Worm (Caenorhabditis elegans) whole organism, mixed stage, embryonic: Measurements from ENCODE around the gene cyn-9.

Source experiments
- ham-2 ChIP-seq: fragments of 200-800 bp; sonication (Bioruptor generic); optimal IDR thresholded peaks from 2 replicates; lab custom pipeline; 2018; ENCODE audit warnings: mild to moderate bottlenecking, missing genetic modification characterization, missing compliant biosample characterization
- mab-5 ChIP-seq: fragments of 150-350 bp; optimal IDR thresholded peaks from 2 replicates; lab custom pipeline; 2014; ENCODE audit warnings: missing biosample characterization, missing genetic modification characterization
- unc-39 ChIP-seq: fragments of 150-350 bp; optimal IDR thresholded peaks from 2 replicates; lab custom pipeline; 2014; ENCODE audit warnings: missing biosample characterization, missing genetic modification characterization

DNA sequence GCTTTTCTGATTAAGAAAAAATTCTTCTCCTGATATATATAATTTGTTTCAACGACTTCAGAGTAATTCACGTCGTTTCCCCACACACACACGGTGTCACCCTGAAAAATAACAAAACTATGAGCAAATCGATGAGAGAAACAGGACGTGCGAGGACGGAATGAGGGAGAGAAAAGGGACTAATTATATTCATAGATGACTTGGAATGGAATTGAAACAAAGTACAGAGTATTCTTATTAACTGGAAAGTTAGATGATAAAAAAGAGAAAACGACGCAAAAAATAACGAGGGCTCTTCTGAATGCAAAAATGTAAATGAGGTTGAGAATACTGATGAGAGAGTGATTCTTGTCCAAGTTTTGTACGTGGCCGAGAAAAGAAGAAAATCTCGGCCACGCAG, 29.1 kb downstream of the cyn-9 start, which contains the start of gene C46F11.6:
- TF ChIP-seq ham-2 (no peak), unc-39 (tag; lab: Kevin White, UChicago) (no peak), mab-5 (tag; lab: Kevin White, UChicago) (no peak)
